Worm (Caenorhabditis elegans) whole organism, midembryonic: Measurements from ENCODE around the gene K10D2.5.

Source experiments
- cog-1 ChIP-seq: sonication (generic microtip); optimal IDR thresholded peaks from 2 replicates; lab custom pipeline; 2016; ENCODE audit warnings: missing genetic modification characterization, missing compliant biosample characterization
- flt-1 ChIP-seq: fragments of 200-800 bp; sonication (Bioruptor generic); IDR thresholded peaks from 2 replicates; pipeline ENCODE4 v1.3.6; 2022; ENCODE audit warnings: missing genetic modification characterization, missing compliant biosample characterization
- tab-1 ChIP-seq: fragments of 200-800 bp; sonication (Bioruptor generic); IDR thresholded peaks from 2 replicates; pipeline ENCODE4 v1.3.6; 2022; ENCODE audit warnings: missing genetic modification characterization, missing compliant biosample characterization
- ztf-23 ChIP-seq: fragments of 200-800 bp; sonication (Bioruptor generic); IDR thresholded peaks from 2 replicates; pipeline ENCODE4 v1.3.6; 2022; ENCODE audit warnings: missing genetic modification reagents, missing genetic modification characterization, missing compliant biosample characterization
- ztf-29 ChIP-seq: fragments of 200-800 bp; sonication (Bioruptor generic); IDR thresholded peaks from 2 replicates; pipeline ENCODE4 v1.3.6; 2022; ENCODE audit warnings: missing genetic modification reagents, missing genetic modification characterization, missing compliant biosample characterization

- no peak for TF ChIP-seq tab-1 (GFP tag; lab: Robert Waterston, UW)
- TF ChIP-seq flt-1 = no peak
- no peak for TF ChIP-seq ztf-23
- no peak for TF ChIP-seq cog-1 (tag; lab: Kevin White, UChicago)
- TF ChIP-seq ztf-29 = no peak
Observed at ce11 chrIII:5145874-5146273, 26.6 kb upstream of the K10D2.5 start.
